Fruit fly (Drosophila melanogaster) whole organism, embryonic: Measurements from ENCODE around the gene alpha-Spec.

Source experiments
- BEAF-32 ChIP-seq: fragments of 200-800 bp; sonication (Bioruptor generic); optimal IDR thresholded peaks from 3 replicates; lab custom pipeline; 2017; ENCODE audit warnings: missing biosample characterization, missing genetic modification characterization, mild to moderate bottlenecking, moderate library complexity, missing genetic modification reagents
- Bdp1 ChIP-seq: fragments of 200-800 bp; sonication (Bioruptor generic); optimal IDR thresholded peaks from 3 replicates; lab custom pipeline; 2016; ENCODE audit warnings: missing biosample characterization, missing genetic modification characterization
- Bgb ChIP-seq: fragments of 200-800 bp; sonication (Bioruptor generic); IDR thresholded peaks from 2 replicates; pipeline ENCODE4 v1.3.6; 2022; ENCODE audit warnings: missing biosample characterization, missing genetic modification characterization; ENCODE audit not compliant: partially characterized antibody
- Bteb2 ChIP-seq: fragments of 200-800 bp; sonication (Bioruptor generic); optimal IDR thresholded peaks from 2 replicates; lab custom pipeline; 2016; ENCODE audit warnings: missing biosample characterization, missing genetic modification characterization
- CG10321 ChIP-seq: fragments of 200-800 bp; sonication (Bioruptor generic); IDR thresholded peaks from 2 replicates; pipeline ENCODE4 v1.3.6; 2022; ENCODE audit warnings: missing biosample characterization, missing genetic modification characterization
- CG10543 ChIP-seq: fragments of 200-800 bp; sonication (Bioruptor generic); optimal IDR thresholded peaks from 3 replicates; lab custom pipeline; 2017; ENCODE audit warnings: missing biosample characterization, mild to moderate bottlenecking, missing genetic modification characterization, moderate library complexity
- CG13287 ChIP-seq: fragments of 200-800 bp; sonication (Bioruptor generic); IDR thresholded peaks from 2 replicates; pipeline ENCODE4 v1.3.6; 2022; ENCODE audit warnings: missing biosample characterization, missing genetic modification characterization; ENCODE audit not compliant: partially characterized antibody
- CG14667 ChIP-seq: fragments of 200-800 bp; sonication (Bioruptor generic); IDR thresholded peaks from 2 replicates; pipeline ENCODE4 v1.3.6; 2022; ENCODE audit warnings: missing biosample characterization, missing genetic modification characterization
- CG14710 ChIP-seq: fragments of 200-800 bp; sonication (Bioruptor generic); optimal IDR thresholded peaks from 3 replicates; lab custom pipeline; 2019; ENCODE audit warnings: missing biosample characterization, mild to moderate bottlenecking, missing genetic modification characterization, moderate library complexity
- CG16779 ChIP-seq: fragments of 200-800 bp; sonication (Bioruptor generic); IDR thresholded peaks from 2 replicates; pipeline ENCODE4 v1.3.6; 2022; ENCODE audit warnings: missing biosample characterization, missing genetic modification characterization
- CG18011 ChIP-seq: fragments of 200-800 bp; sonication (Bioruptor generic); optimal IDR thresholded peaks from 2 replicates; lab custom pipeline; 2017; ENCODE audit warnings: missing biosample characterization, missing genetic modification characterization, mild to moderate bottlenecking, moderate library complexity, missing genotype
- CG30020 ChIP-seq: fragments of 200-800 bp; optimal IDR thresholded peaks from 2 replicates; lab custom pipeline; 2019; ENCODE audit warnings: missing biosample characterization, mild to moderate bottlenecking, missing genetic modification characterization, moderate library complexity
- CG31224 ChIP-seq: fragments of 200-800 bp; sonication (Bioruptor generic); IDR thresholded peaks from 2 replicates; pipeline ENCODE4 v1.3.6; 2022; ENCODE audit warnings: missing biosample characterization, missing genetic modification characterization
- CG31441 ChIP-seq: fragments of 200-800 bp; sonication (Bioruptor generic); IDR thresholded peaks from 2 replicates; pipeline ENCODE4 v1.3.6; 2022; ENCODE audit warnings: missing biosample characterization, missing genetic modification characterization
- CG34224 ChIP-seq: fragments of 200-800 bp; sonication (Bioruptor generic); IDR thresholded peaks from 3 replicates; pipeline ENCODE4 v1.3.6; 2022; ENCODE audit warnings: missing biosample characterization, missing genetic modification characterization; ENCODE audit not compliant: partially characterized antibody
- CG4404 ChIP-seq: fragments of 200-800 bp; sonication (Bioruptor generic); IDR thresholded peaks from 2 replicates; pipeline ENCODE4 v1.3.6; 2022; ENCODE audit warnings: missing biosample characterization, missing genetic modification characterization
- CG4424 ChIP-seq: fragments of 200-800 bp; sonication (Bioruptor generic); optimal IDR thresholded peaks from 3 replicates; lab custom pipeline; 2016; ENCODE audit warnings: missing biosample characterization, missing genetic modification characterization
- CG4854 ChIP-seq: fragments of 200-800 bp; sonication (Bioruptor generic); optimal IDR thresholded peaks from 2 replicates; lab custom pipeline; 2016; ENCODE audit warnings: missing biosample characterization, missing genetic modification characterization, inconsistent platforms
- CG5180 ChIP-seq: fragments of 200-800 bp; sonication (Bioruptor generic); optimal IDR thresholded peaks from 3 replicates; lab custom pipeline; 2017; ENCODE audit warnings: missing biosample characterization, missing genetic modification characterization, mild to moderate bottlenecking, moderate library complexity, missing genetic modification reagents
- CG9609 ChIP-seq: fragments of 200-800 bp; sonication (Bioruptor generic); optimal IDR thresholded peaks from 3 replicates; lab custom pipeline; 2016; ENCODE audit warnings: missing biosample characterization, missing genetic modification characterization
- Camta ChIP-seq: fragments of 200-800 bp; sonication (Bioruptor generic); optimal IDR thresholded peaks from 2 replicates; lab custom pipeline; 2016; ENCODE audit warnings: missing biosample characterization, missing genetic modification characterization
- Dref ChIP-seq: fragments of 200-800 bp; sonication (Bioruptor generic); IDR thresholded peaks from 2 replicates; pipeline ENCODE4 v1.3.6; 2022; ENCODE audit warnings: missing biosample characterization, missing genetic modification characterization
- E2f2 ChIP-seq: fragments of 200-800 bp; sonication (Bioruptor generic); IDR thresholded peaks from 2 replicates; pipeline ENCODE4 v1.3.6; 2022; ENCODE audit warnings: missing biosample characterization, missing genetic modification characterization
- Hsf ChIP-seq: fragments of 200-800 bp; sonication (Bioruptor generic); optimal IDR thresholded peaks from 3 replicates; lab custom pipeline; 2016; ENCODE audit warnings: missing biosample characterization, missing genetic modification characterization
- Lpt ChIP-seq: fragments of >200 bp; optimal IDR thresholded peaks from 2 replicates; lab custom pipeline; 2018; ENCODE audit warnings: missing biosample characterization, missing genetic modification characterization
- MBD-R2 ChIP-seq: fragments of 200-800 bp; sonication (Bioruptor generic); IDR thresholded peaks from 2 replicates; pipeline ENCODE4 v1.3.6; 2022; ENCODE audit warnings: missing biosample characterization, missing genetic modification characterization
- Med ChIP-seq: fragments of 200-800 bp; sonication (Bioruptor generic); peaks from one replicate; lab custom pipeline; 2016; ENCODE audit warnings: missing biosample characterization, missing genetic modification characterization, mild to moderate bottlenecking, inconsistent platforms, moderate library complexity
- NFAT ChIP-seq: fragments of 200-800 bp; sonication (Bioruptor generic); IDR thresholded peaks from 2 replicates; pipeline ENCODE4 v1.3.6; 2022; ENCODE audit warnings: missing biosample characterization, missing genetic modification characterization
- Scr ChIP-seq: fragments of 200-800 bp; sonication (Bioruptor generic); IDR thresholded peaks from 2 replicates; pipeline ENCODE4 v1.3.6; 2022; ENCODE audit warnings: missing biosample characterization, missing genetic modification characterization; ENCODE audit not compliant: partially characterized antibody
- Six4 ChIP-seq: fragments of 200-800 bp; sonication (Bioruptor generic); optimal IDR thresholded peaks from 2 replicates; lab custom pipeline; 2016; ENCODE audit warnings: missing biosample characterization, missing genetic modification characterization
- Spps ChIP-seq: fragments of 200-800 bp; sonication (Bioruptor generic); optimal IDR thresholded peaks from 2 replicates; lab custom pipeline; 2018; ENCODE audit warnings: missing biosample characterization, mild to moderate bottlenecking, missing genetic modification characterization
- Sry-δ ChIP-seq: fragments of 200-800 bp; sonication (Bioruptor generic); optimal IDR thresholded peaks from 2 replicates; lab custom pipeline; 2016; ENCODE audit warnings: missing biosample characterization, missing genetic modification characterization
- Usf ChIP-seq: fragments of 200-800 bp; sonication (Bioruptor generic); optimal IDR thresholded peaks from 2 replicates; lab custom pipeline; 2017; ENCODE audit warnings: missing genotype, missing biosample characterization, missing genetic modification characterization
- amos ChIP-seq: fragments of 200-800 bp; sonication (Bioruptor generic); IDR thresholded peaks from 2 replicates; pipeline ENCODE4 v1.3.6; 2022; ENCODE audit warnings: missing biosample characterization, missing genetic modification characterization; ENCODE audit not compliant: partially characterized antibody
- chm ChIP-seq: fragments of 200-800 bp; sonication (Bioruptor generic); IDR thresholded peaks from 2 replicates; pipeline ENCODE4 v1.3.6; 2022; ENCODE audit warnings: missing biosample characterization, missing genetic modification characterization
- dpn ChIP-seq, 2 experiments: fragments of 200-800 bp; sonication (Bioruptor generic); optimal IDR thresholded peaks; 3 replicates each; lab custom pipeline; 2016; ENCODE audit warnings: missing biosample characterization in 2 of 2, missing genetic modification characterization in 2 of 2
- emc ChIP-seq: fragments of 200-800 bp; sonication (Bioruptor generic); optimal IDR thresholded peaks from 2 replicates; lab custom pipeline; 2016; ENCODE audit warnings: missing biosample characterization, missing genetic modification characterization
- h ChIP-seq: fragments of >200 bp; optimal IDR thresholded peaks from 2 replicates; lab custom pipeline; 2017
- mld ChIP-seq: fragments of 200-800 bp; sonication (Bioruptor generic); IDR thresholded peaks from 3 replicates; pipeline ENCODE4 v1.3.6; 2022; ENCODE audit warnings: missing biosample characterization, missing genetic modification characterization; ENCODE audit not compliant: partially characterized antibody
- nerfin-1 ChIP-seq: fragments of 200-800 bp; sonication (Bioruptor generic); optimal IDR thresholded peaks from 3 replicates; lab custom pipeline; 2019; ENCODE audit warnings: missing biosample characterization, mild to moderate bottlenecking, missing genetic modification characterization, moderate library complexity
- nmo ChIP-seq: fragments of 200-800 bp; sonication (Bioruptor generic); optimal IDR thresholded peaks from 2 replicates; lab custom pipeline; 2018; ENCODE audit warnings: missing biosample characterization, mild to moderate bottlenecking, missing genetic modification characterization, moderate library complexity
- nom ChIP-seq: fragments of 200-800 bp; sonication (Bioruptor generic); optimal IDR thresholded peaks from 2 replicates; lab custom pipeline; 2017; ENCODE audit warnings: missing biosample characterization, missing genetic modification characterization, mild to moderate bottlenecking, moderate library complexity, missing genetic modification reagents
- pros ChIP-seq: fragments of 200-800 bp; sonication (Bioruptor generic); optimal IDR thresholded peaks from 3 replicates; lab custom pipeline; 2019; ENCODE audit warnings: missing biosample characterization, mild to moderate bottlenecking, missing genetic modification characterization, moderate library complexity
- pum ChIP-seq: fragments of 200-800 bp; sonication (Bioruptor generic); optimal IDR thresholded peaks from 2 replicates; lab custom pipeline; 2016; ENCODE audit warnings: missing biosample characterization, missing genetic modification characterization
- rib ChIP-seq: fragments of 200-800 bp; sonication (Bioruptor generic); IDR thresholded peaks from 2 replicates; pipeline ENCODE4 v1.3.6; 2022; ENCODE audit warnings: missing biosample characterization, missing genetic modification characterization
- slp2 ChIP-seq: fragments of 200-800 bp; sonication (Bioruptor generic); optimal IDR thresholded peaks from 2 replicates; lab custom pipeline; 2016; ENCODE audit warnings: missing biosample characterization, missing genetic modification characterization
- ssp ChIP-seq: fragments of 200-800 bp; sonication (Bioruptor generic); IDR thresholded peaks from 2 replicates; pipeline ENCODE4 v1.3.6; 2022; ENCODE audit warnings: missing biosample characterization, missing genetic modification characterization
- tin ChIP-seq: fragments of 200-800 bp; sonication (Bioruptor generic); optimal IDR thresholded peaks from 3 replicates; lab custom pipeline; 2016; ENCODE audit warnings: missing biosample characterization, missing genetic modification characterization
- tna ChIP-seq: fragments of 200-800 bp; sonication (Bioruptor generic); IDR thresholded peaks from 2 replicates; pipeline ENCODE4 v1.3.6; 2022; ENCODE audit warnings: missing biosample characterization, missing genetic modification characterization; ENCODE audit not compliant: partially characterized antibody
- ttk ChIP-seq: fragments of 200-800 bp; sonication (Bioruptor generic); IDR thresholded peaks from 2 replicates; pipeline ENCODE4 v2.1.2; 2022; ENCODE audit warnings: missing biosample characterization, missing genetic modification characterization
- zen2 ChIP-seq: fragments of 200-800 bp; sonication (Bioruptor generic); IDR thresholded peaks from 3 replicates; pipeline ENCODE4 v1.3.6; 2022; ENCODE audit warnings: missing biosample characterization, missing genetic modification characterization; ENCODE audit not compliant: partially characterized antibody

The alpha-Spec gene

DNA sequence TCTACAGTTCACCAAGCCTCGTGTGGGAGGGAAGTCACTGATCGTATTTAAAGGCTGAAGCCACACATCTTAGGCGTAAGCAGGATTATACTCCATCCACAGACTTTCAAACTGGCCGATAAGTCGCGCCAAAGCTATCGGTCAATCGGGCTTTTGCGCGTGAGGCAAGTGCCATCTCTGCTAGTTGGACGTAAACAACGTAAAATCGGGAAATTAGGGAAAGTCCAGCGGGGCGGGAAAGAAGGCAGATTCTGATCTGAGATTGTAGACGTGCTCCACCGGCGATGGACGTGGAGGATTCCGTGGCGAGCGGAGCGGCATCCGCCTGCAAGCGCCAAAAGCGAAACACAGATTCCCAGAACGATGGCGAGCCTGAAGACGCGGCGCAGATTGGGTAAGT, 39.0 kb downstream of the alpha-Spec start, which contains the start of gene CG8001 (continued):
- TF ChIP-seq nerfin-1 (tag; lab: Kevin White, UChicago) (no peak), BEAF-32 (peak; percentile 67), ttk (GFP tag; lab: Robert Waterston, UW) (no peak), mld (peak; percentile 62; the same call in 1 of the 3 replicates), CG31441 (no peak), CG34224 (peak; percentile 56; the same call in 2 of the 3 replicates), E2f2 (GFP tag; lab: Robert Waterston, UW) (peak; percentile 94), Sry-δ (peak; percentile 83), CG4424 (no peak), Lpt (GFP tag; lab: Kevin White, UChicago) (no peak), Bdp1 (GFP tag; lab: Kevin White, UChicago) (no peak), NFAT (GFP tag; lab: Robert Waterston, UW) (no peak), Usf (GFP tag; lab: Kevin White, UChicago) (no peak), CG30020 (no peak), CG10321 (GFP tag; lab: Robert Waterston, UW) (no peak), tin (GFP tag; lab: Kevin White, UChicago) (no peak), MBD-R2 (GFP tag; lab: Robert Waterston, UW) (peak; percentile 91), ssp (GFP tag; lab: Robert Waterston, UW) (no peak), h (no peak), amos (GFP tag; lab: Robert Waterston, UW) (peak; percentile 64; the same call in 1 of the 2 replicates), zen2 (GFP tag; lab: Robert Waterston, UW) (no peak; the same call in none of the 3 replicates), emc (GFP tag; lab: Kevin White, UChicago) (no peak), nom (GFP tag; lab: Kevin White, UChicago) (no peak), CG9609 (GFP tag; lab: Kevin White, UChicago) (no peak), pum (GFP tag; lab: Kevin White, UChicago) (no peak), CG4404 (no peak), CG31224 (GFP tag; lab: Robert Waterston, UW) (no peak), Bteb2 (GFP tag; lab: Kevin White, UChicago) (no peak), tna (GFP tag; lab: Robert Waterston, UW) (0 out of 2 replicates have a peak, but pooled peaks have one; percentile 26), slp2 (GFP tag; lab: Kevin White, UChicago) (no peak), dpn (GFP tag; optimal IDR thresholded peaks at IDR 0.05; lab: Kevin White, UChicago) (no peak), Scr (peak; percentile 64), nmo (GFP tag; lab: Kevin White, UChicago) (no peak), Camta (GFP tag; lab: Kevin White, UChicago) (no peak), CG14667 (no peak)

DNA sequence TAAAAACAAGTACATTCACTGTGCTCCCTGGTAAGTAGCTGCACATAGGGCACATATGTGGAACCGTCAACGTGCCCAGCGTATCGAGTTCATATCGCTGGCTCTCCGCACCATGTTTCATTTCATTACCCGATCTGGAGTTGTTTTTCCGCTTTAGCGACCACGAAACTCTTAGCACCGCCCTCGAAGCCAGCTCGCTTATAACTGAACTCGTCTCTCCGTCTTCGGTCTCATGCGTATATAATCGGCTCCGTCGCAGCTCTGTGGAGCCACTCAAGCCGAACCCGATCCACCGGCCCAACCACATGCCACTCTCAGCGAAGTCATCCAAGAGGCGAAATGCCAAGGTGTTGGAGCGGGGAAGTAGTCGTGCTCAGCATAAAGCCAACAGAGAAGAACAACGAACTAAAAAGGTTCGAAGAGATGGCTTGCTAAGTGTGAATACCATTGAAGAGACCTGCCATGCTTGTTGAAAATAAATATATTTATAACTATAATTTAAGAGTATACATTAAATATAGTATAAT, 39.6 kb downstream of the alpha-Spec start, which contains the start of gene Cht2:
TSS of gene Cht2 (minus strand) at position 477 of the 527 bp plus-strand sequence.
- TF ChIP-seq Dref (0 out of 2 replicates have a peak, but pooled peaks have one; percentile 7), CG4854 (no peak), Hsf (GFP tag; lab: Kevin White, UChicago) (no peak), Spps (tag; lab: Kevin White, UChicago) (no peak), Med (GFP tag; lab: Kevin White, UChicago) (peak; percentile 76), Bgb (0 out of 2 replicates have a peak, but pooled peaks have one; percentile 29), CG16779 (GFP tag; lab: Robert Waterston, UW) (0 out of 2 replicates have a peak, but pooled peaks have one; percentile 11), BEAF-32 (no peak), chm (GFP tag; lab: Robert Waterston, UW) (0 out of 2 replicates have a peak, but pooled peaks have one; percentile 12), CG5180 (GFP tag; lab: Kevin White, UChicago) (peak; percentile 81), rib (GFP tag; lab: Robert Waterston, UW) (peak; percentile 17; the same call in 1 of the 2 replicates), pros (peak; percentile 91), CG31224 (GFP tag; lab: Robert Waterston, UW) (0 out of 2 replicates have a peak, but pooled peaks have one; percentile 12), CG10543 (GFP tag; lab: Kevin White, UChicago) (peak; percentile 73), CG18011 (GFP tag; lab: Kevin White, UChicago) (no peak), Six4 (GFP tag; lab: Kevin White, UChicago) (no peak), CG14710 (tag; lab: Kevin White, UChicago) (no peak), CG13287 (GFP tag; lab: Robert Waterston, UW) (peak; percentile 3; the same call in 1 of the 2 replicates), nom (GFP tag; lab: Kevin White, UChicago) (peak; percentile 52)
